Worm (Caenorhabditis elegans) whole organism, L2 larva: ENCODE data around the gene ins-13.

Experiments used
- C34F6.9 ChIP-seq: fragments of 150-350 bp; optimal IDR thresholded peaks from 2 replicates; lab custom pipeline; 2014; ENCODE audit warnings: missing biosample characterization, missing genetic modification characterization
- F13H6.1 ChIP-seq: sonication (generic microtip); optimal IDR thresholded peaks from 2 replicates; lab custom pipeline; 2016; ENCODE audit warnings: missing genetic modification characterization, missing compliant biosample characterization
- Y55F3AM.14 ChIP-seq: fragments of 200-800 bp; sonication (Bioruptor generic); optimal IDR thresholded peaks from 2 replicates; lab custom pipeline; 2018; ENCODE audit warnings: mild to moderate bottlenecking, missing genetic modification characterization, missing compliant biosample characterization
- alr-1 ChIP-seq: fragments of 150-350 bp; optimal IDR thresholded peaks from 2 replicates; lab custom pipeline; 2014; ENCODE audit warnings: missing biosample characterization, missing genetic modification characterization
- aly-2 ChIP-seq: fragments of 150-350 bp; optimal IDR thresholded peaks from 2 replicates; lab custom pipeline; 2014; ENCODE audit warnings: missing biosample characterization, missing genetic modification characterization
- blmp-1 ChIP-seq: sonication (generic microtip); optimal IDR thresholded peaks from 2 replicates; lab custom pipeline; 2017; ENCODE audit warnings: missing genetic modification characterization, mild to moderate bottlenecking, missing compliant biosample characterization, antibody characterized with exemption, moderate library complexity; ENCODE audit not compliant: insufficient read depth
- ceh-16 ChIP-seq: fragments of 150-350 bp; optimal IDR thresholded peaks from 2 replicates; lab custom pipeline; 2014; ENCODE audit warnings: missing biosample characterization, missing genetic modification characterization
- crh-2 ChIP-seq: sonication (generic microtip); optimal IDR thresholded peaks from 2 replicates; lab custom pipeline; 2017; ENCODE audit warnings: missing biosample characterization, missing genetic modification characterization
- egl-27 ChIP-seq: sonication (generic microtip); optimal IDR thresholded peaks from 3 replicates; lab custom pipeline; 2017; ENCODE audit warnings: missing biosample characterization, missing genetic modification reagents, missing genetic modification characterization
- elt-1 ChIP-seq: fragments of 150-350 bp; optimal IDR thresholded peaks from 2 replicates; lab custom pipeline; 2014; ENCODE audit warnings: missing biosample characterization, missing genetic modification characterization
- elt-3 ChIP-seq: sonication (generic microtip); optimal IDR thresholded peaks from 2 replicates; lab custom pipeline; 2017; ENCODE audit warnings: missing biosample characterization, missing genetic modification characterization
- fos-1 ChIP-seq: fragments of 150-350 bp; optimal IDR thresholded peaks from 2 replicates; lab custom pipeline; 2014; ENCODE audit warnings: missing biosample characterization, missing genetic modification characterization
- gmeb-1 ChIP-seq: fragments of 150-350 bp; optimal IDR thresholded peaks from 2 replicates; lab custom pipeline; 2014; ENCODE audit warnings: missing biosample characterization, missing genetic modification characterization
- lin-11 ChIP-seq: fragments of 150-350 bp; sonication (generic microtip); optimal IDR thresholded peaks from 2 replicates; lab custom pipeline; 2014; ENCODE audit warnings: missing biosample characterization, missing genetic modification characterization, inconsistent platforms, mixed read lengths
- lin-39 ChIP-seq: fragments of 150-350 bp; optimal IDR thresholded peaks from 2 replicates; lab custom pipeline; 2014; ENCODE audit warnings: missing biosample characterization, missing genetic modification reagents, missing genetic modification characterization
- lsy-2 ChIP-seq, 2 experiments: fragments of 150-350 bp in 1 of 2; sonication (generic microtip) in 1 of 2; optimal IDR thresholded peaks; 2 replicates each; lab custom pipeline; 2014 to 2017; ENCODE audit warnings: missing biosample characterization in 2 of 2, missing genetic modification characterization in 2 of 2
- mab-5 ChIP-seq: fragments of 150-350 bp; optimal IDR thresholded peaks from 2 replicates; lab custom pipeline; 2014; ENCODE audit warnings: missing biosample characterization, missing genetic modification characterization
- mbf-1 ChIP-seq: sonication (generic microtip); optimal IDR thresholded peaks from 2 replicates; lab custom pipeline; 2017; ENCODE audit warnings: missing biosample characterization, missing genetic modification characterization
- nhr-10 ChIP-seq: sonication (generic microtip); optimal IDR thresholded peaks from 2 replicates; lab custom pipeline; 2017; ENCODE audit warnings: missing biosample characterization, missing genetic modification characterization
- nhr-11 ChIP-seq: fragments of 150-350 bp; optimal IDR thresholded peaks from 2 replicates; lab custom pipeline; 2014; ENCODE audit warnings: missing biosample characterization, missing genetic modification characterization
- nhr-129 ChIP-seq: fragments of 150-350 bp; optimal IDR thresholded peaks from 2 replicates; lab custom pipeline; 2014; ENCODE audit warnings: missing biosample characterization, missing genetic modification characterization
- nhr-21 ChIP-seq: fragments of 150-350 bp; optimal IDR thresholded peaks from 2 replicates; lab custom pipeline; 2014; ENCODE audit warnings: missing biosample characterization, missing genetic modification characterization
- nhr-237 ChIP-seq: fragments of 150-350 bp; optimal IDR thresholded peaks from 2 replicates; lab custom pipeline; 2014; ENCODE audit warnings: missing biosample characterization, missing genetic modification characterization
- nhr-25 ChIP-seq: fragments of 150-350 bp; sonication (generic microtip); optimal IDR thresholded peaks from 3 replicates; lab custom pipeline; 2014; ENCODE audit warnings: missing biosample characterization, missing genetic modification characterization
- nhr-77 ChIP-seq: fragments of 150-350 bp; optimal IDR thresholded peaks from 2 replicates; lab custom pipeline; 2014; ENCODE audit warnings: missing biosample characterization, missing genetic modification characterization
- peb-1 ChIP-seq: fragments of 150-350 bp; optimal IDR thresholded peaks from 2 replicates; lab custom pipeline; 2014; ENCODE audit warnings: missing biosample characterization, missing genetic modification characterization
- sem-4 ChIP-seq: fragments of 150-350 bp; optimal IDR thresholded peaks from 2 replicates; lab custom pipeline; 2014; ENCODE audit warnings: missing biosample characterization, missing genetic modification reagents, missing genetic modification characterization
- skn-1 ChIP-seq: sonication (generic microtip); optimal IDR thresholded peaks from 2 replicates; lab custom pipeline; 2017; ENCODE audit warnings: missing biosample characterization, missing genetic modification characterization
- sma-3 ChIP-seq: sonication (generic microtip); optimal IDR thresholded peaks from 2 replicates; lab custom pipeline; 2016; ENCODE audit warnings: missing genetic modification reagents, missing genetic modification characterization, missing compliant biosample characterization
- sma-9 ChIP-seq, 2 experiments: fragments of 150-350 bp in 1 of 2; sonication (generic microtip) in 1 of 2; optimal IDR thresholded peaks; 2 replicates each; lab custom pipeline; 2014 to 2016; ENCODE audit warnings: missing genetic modification characterization in 2 of 2, mild to moderate bottlenecking in 1 of 2, missing biosample characterization in 1 of 2, missing compliant biosample characterization in 1 of 2, missing genetic modification reagents in 1 of 2, moderate library complexity in 1 of 2
- snpc-4 ChIP-seq: fragments of 150-350 bp; optimal IDR thresholded peaks from 2 replicates; lab custom pipeline; 2014; ENCODE audit warnings: missing biosample characterization, missing genetic modification characterization
- unc-39 ChIP-seq: fragments of 150-350 bp; optimal IDR thresholded peaks from 2 replicates; lab custom pipeline; 2014; ENCODE audit warnings: missing biosample characterization, missing genetic modification characterization
- unc-55 ChIP-seq: fragments of 150-350 bp; sonication (generic microtip); optimal IDR thresholded peaks from 3 replicates; lab custom pipeline; 2014; ENCODE audit warnings: missing biosample characterization, missing genetic modification reagents, missing genetic modification characterization
- zag-1 ChIP-seq: fragments of 150-350 bp; optimal IDR thresholded peaks from 2 replicates; lab custom pipeline; 2014; ENCODE audit warnings: missing biosample characterization, missing genetic modification characterization
- ztf-1 ChIP-seq: fragments of 200-800 bp; sonication (Bioruptor generic); conservative IDR thresholded peaks from 2 replicates; pipeline ENCODE4 v1.3.6; 2022; ENCODE audit warnings: missing genetic modification characterization, missing compliant biosample characterization
- ztf-11 ChIP-seq: sonication (generic microtip); optimal IDR thresholded peaks from 2 replicates; lab custom pipeline; 2017; ENCODE audit warnings: missing biosample characterization, missing genetic modification characterization

Gene ins-13

ce11 chrII:5592857-5593256, 48.2 kb upstream of the ins-13 start:
- TF ChIP-seq nhr-10 (tag; lab: Kevin White, UChicago): no peak
- no peak for TF ChIP-seq unc-55 (GFP tag; lab: Kevin White, UChicago)
- TF ChIP-seq nhr-129: no peak
- TF ChIP-seq peb-1 (tag; lab: Kevin White, UChicago): no peak

- no peak for TF ChIP-seq elt-1 (tag; lab: Kevin White, UChicago)
- TF ChIP-seq aly-2: no peak
- no peak for TF ChIP-seq blmp-1
Observed at ce11 chrII:5591558-5591957, 46.9 kb upstream of the ins-13 start.

ce11 chrII:5589690-5590089, 45.0 kb upstream of the ins-13 start, which contains the start of gene C17G10.13:
TSS of gene C17G10.13 (minus strand) at chrII:5589790.
- TF ChIP-seq snpc-4 (tag; lab: Kevin White, UChicago): no peak
- no peak for TF ChIP-seq Y55F3AM.14 (GFP tag; lab: Kevin White, UChicago)
- no peak for TF ChIP-seq gmeb-1 (tag; lab: Kevin White, UChicago)
- TF ChIP-seq unc-39 (tag; lab: Kevin White, UChicago): no peak
- no peak for TF ChIP-seq unc-55 (GFP tag; lab: Kevin White, UChicago)
- TF ChIP-seq crh-2: no peak
- TF ChIP-seq nhr-77 (tag; lab: Kevin White, UChicago): no peak
- no peak for TF ChIP-seq nhr-237 (tag; lab: Kevin White, UChicago)
- TF ChIP-seq ceh-16 (tag; lab: Kevin White, UChicago): no peak
- no peak for TF ChIP-seq nhr-11 (tag; lab: Kevin White, UChicago)
- TF ChIP-seq, all 48 proteins: peak for 0

- TF ChIP-seq gmeb-1 (tag; lab: Kevin White, UChicago) (no peak), lin-39 (tag; lab: Kevin White, UChicago) (no peak), unc-39 (tag; lab: Kevin White, UChicago) (no peak), ceh-16 (tag; lab: Kevin White, UChicago) (no peak), fos-1 (tag; lab: Kevin White, UChicago) (no peak), ztf-1 (GFP tag; lab: Robert Waterston, UW) (no peak), sma-3 (GFP tag; lab: Kevin White, UChicago) (no peak), elt-3 (no peak), aly-2 (no peak), ztf-11 (tag; lab: Kevin White, UChicago) (no peak), egl-27 (tag; lab: Kevin White, UChicago) (no peak)
Observed at ce11 chrII:5587794-5588193, 43.1 kb upstream of the ins-13 start.

- TF ChIP-seq gmeb-1 (tag; lab: Kevin White, UChicago) (peak; percentile 32), elt-3 (no peak), crh-2 (peak; percentile 67), sma-9 (GFP tag; optimal IDR thresholded peaks at IDR 0.05; lab: Kevin White, UChicago) (peak; percentile 78), sma-9 (tag; optimal IDR thresholded peaks at IDR 0.05; lab: Kevin White, UChicago) (no peak), skn-1 (peak; percentile 58), peb-1 (tag; lab: Kevin White, UChicago) (no peak), fos-1 (tag; lab: Kevin White, UChicago) (peak; percentile 97), F13H6.1 (tag; lab: Kevin White, UChicago) (peak; percentile 52)
Observed at ce11 chrII:5585788-5586187, 41.1 kb upstream of the ins-13 start, which contains the start of gene lys-8. TSS of gene lys-8 (plus strand) at chrII:5586178.

ce11 chrII:5582309-5582708, 37.6 kb upstream of the ins-13 start, which contains the start of gene T25E4.2:
TSS of gene T25E4.2 (minus strand) at chrII:5582409.
- TF ChIP-seq nhr-25 (tag; lab: Kevin White, UChicago): no peak
- no peak for TF ChIP-seq alr-1 (tag; lab: Kevin White, UChicago)
- no peak for TF ChIP-seq Y55F3AM.14 (GFP tag; lab: Kevin White, UChicago)
- TF ChIP-seq C34F6.9 (tag; lab: Kevin White, UChicago): no peak
- no peak for TF ChIP-seq zag-1 (tag; lab: Kevin White, UChicago)
- TF ChIP-seq sem-4: no peak
- no peak for TF ChIP-seq lin-11 (tag; lab: Kevin White, UChicago)
- no peak for TF ChIP-seq unc-55 (GFP tag; lab: Kevin White, UChicago)
- no peak for TF ChIP-seq mab-5 (tag; lab: Kevin White, UChicago)
- TF ChIP-seq lsy-2 (tag; optimal IDR thresholded peaks at IDR 0.05; lab: Kevin White, UChicago): no peak
- no peak for TF ChIP-seq sma-9 (GFP tag; optimal IDR thresholded peaks at IDR 0.05; lab: Kevin White, UChicago)
- TF ChIP-seq sma-9 (tag; optimal IDR thresholded peaks at IDR 0.05; lab: Kevin White, UChicago): no peak
- TF ChIP-seq nhr-21 (tag; lab: Kevin White, UChicago): no peak
- TF ChIP-seq nhr-10 (tag; lab: Kevin White, UChicago): no peak
- no peak for TF ChIP-seq aly-2
- TF ChIP-seq elt-3: no peak
- TF ChIP-seq mbf-1 (tag; lab: Kevin White, UChicago): no peak
